Worm (Caenorhabditis elegans): ENCODE data around the gene srt-33.

- TF ChIP-seq nhr-237 (tag; optimal IDR thresholded peaks at IDR 0.05) (no peak), ZK546.5 (tag; optimal IDR thresholded peaks at IDR 0.05) (no peak), F44E2.7 (GFP tag; IDR thresholded peaks at IDR 0.05) (no peak), snpc-4 (tag; optimal IDR thresholded peaks at IDR 0.05) (no peak), nhr-28 (tag; optimal IDR thresholded peaks at IDR 0.05) (peak; percentile 76), snpc-1.2 (GFP tag; IDR thresholded peaks at IDR 0.05) (no peak), duxl-1 (tag; optimal IDR thresholded peaks at IDR 0.05; ENCODE audit: poor library complexity) (no peak), mep-1 (tag; optimal IDR thresholded peaks at IDR 0.05) (no peak), nhr-77 (tag; optimal IDR thresholded peaks at IDR 0.05) (peak; percentile 20), dve-1 (tag; optimal IDR thresholded peaks at IDR 0.05; ENCODE audit: insufficient read depth) (no peak)
Measured at ce11 chrV:14324502-14325467, 45.1 kb upstream of the srt-33 start, which contains the start of the genes F47B8.4 and F47B8.18.
